ENCODE assay signal across 2 fruit fly cellular contexts in the genomic region with DNA sequence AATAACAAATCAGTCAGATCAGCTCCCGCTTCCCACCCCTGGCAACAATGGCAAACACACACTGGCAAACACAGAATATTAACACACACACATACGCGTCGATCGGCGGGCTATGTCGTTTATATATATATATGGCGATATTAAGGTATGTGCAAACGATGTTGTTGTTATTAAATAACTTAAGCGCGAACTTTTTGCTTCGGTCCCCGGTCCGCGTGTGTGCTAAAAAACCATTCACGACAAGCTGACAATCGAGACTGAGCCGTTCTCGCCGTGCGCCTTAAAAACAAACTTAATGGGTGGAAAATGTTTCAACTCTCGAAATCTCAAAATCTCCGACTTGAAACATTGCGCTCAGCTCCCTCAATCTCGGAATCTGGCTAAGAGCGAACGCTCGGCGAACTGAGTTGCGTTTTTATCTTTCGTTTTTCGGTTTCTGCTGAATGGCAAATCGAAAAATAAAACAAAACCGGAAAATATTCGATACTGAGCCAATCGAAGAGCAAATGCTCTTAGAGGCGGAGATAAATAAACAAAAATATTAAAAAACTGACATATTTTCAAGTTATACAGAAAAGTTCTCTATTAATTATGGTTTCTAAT.
TF ChIP-seq lines count a peak whose summit lies in the region.

Gene spz3 (minus strand): TSS at position 261 of the 603 bp plus-strand sequence.

TF ChIP-seq in whole organism, embryonic, 481 proteins besides CTCF, POLR2A, EP300 and RAD21 (continued from another document):
- TF ChIP-seq nom (GFP tag; optimal IDR thresholded peaks at IDR 0.05; lab: Kevin White, UChicago), result peak; percentile 96
TF ChIP-seq in whole organism, embryonic: peak in this region for 12.

TF ChIP-seq in whole organism, prepupa, 60 proteins besides CTCF, POLR2A, EP300 and RAD21 (continued from another document):
- TF ChIP-seq net (GFP tag; optimal IDR thresholded peaks at IDR 0.05; lab: Kevin White, UChicago) (peak; percentile 79), acj6 (GFP tag; optimal IDR thresholded peaks at IDR 0.05; lab: Kevin White, UChicago) (no peak), CG32006 (GFP tag; optimal IDR thresholded peaks at IDR 0.05; lab: Kevin White, UChicago) (no peak), CG11762 (GFP tag; optimal IDR thresholded peaks at IDR 0.05; lab: Kevin White, UChicago; ENCODE audit: insufficient read depth) (no peak), CG6276 (GFP tag; optimal IDR thresholded peaks at IDR 0.05; lab: Kevin White, UChicago) (peak; percentile 82), vri (GFP tag; optimal IDR thresholded peaks at IDR 0.05; lab: Kevin White, UChicago) (peak; percentile 63), CG11294 (GFP tag; IDR thresholded peaks at IDR 0.05; lab: Robert Waterston, UW) (no peak), topi (GFP tag; optimal IDR thresholded peaks at IDR 0.05; lab: Kevin White, UChicago) (no peak), fd59A (GFP tag; optimal IDR thresholded peaks at IDR 0.05; lab: Kevin White, UChicago) (peak; percentile 22), Eip93F (GFP tag; optimal IDR thresholded peaks at IDR 0.05; lab: Kevin White, UChicago) (peak; percentile 61), CG10669 (GFP tag; optimal IDR thresholded peaks at IDR 0.05; lab: Kevin White, UChicago) (peak; percentile 71), Smox (GFP tag; optimal IDR thresholded peaks at IDR 0.05; lab: Kevin White, UChicago) (no peak), Eip78C (GFP tag; lab: Kevin White, UChicago) (peak; percentile 70), CG8319 (GFP tag; optimal IDR thresholded peaks at IDR 0.05; lab: Kevin White, UChicago) (no peak), fkh (GFP tag; optimal IDR thresholded peaks at IDR 0.05; lab: Kevin White, UChicago) (no peak), CG1621 (tag; optimal IDR thresholded peaks at IDR 0.05; lab: Kevin White, UChicago) (peak; percentile 78), CG34406 (GFP tag; optimal IDR thresholded peaks at IDR 0.05; lab: Kevin White, UChicago) (peak; percentile 61), CG10631 (GFP tag; optimal IDR thresholded peaks at IDR 0.05; lab: Kevin White, UChicago) (no peak), cyc (GFP tag; optimal IDR thresholded peaks at IDR 0.05; lab: Kevin White, UChicago) (no peak), Ets96B (tag; optimal IDR thresholded peaks at IDR 0.05; lab: Kevin White, UChicago) (peak; percentile 68), ss (GFP tag; optimal IDR thresholded peaks at IDR 0.05; lab: Kevin White, UChicago) (peak; percentile 80 to 88), Hr39 (GFP tag; optimal IDR thresholded peaks at IDR 0.05; lab: Kevin White, UChicago) (no peak), salr (GFP tag; optimal IDR thresholded peaks at IDR 0.05; lab: Kevin White, UChicago) (peak; percentile 9 to 33), Lpt (GFP tag; optimal IDR thresholded peaks at IDR 0.05; lab: Kevin White, UChicago) (peak; percentile 23), CG7368 (GFP tag; optimal IDR thresholded peaks at IDR 0.05; lab: Kevin White, UChicago) (no peak), CG8632 (GFP tag; optimal IDR thresholded peaks at IDR 0.05; lab: Kevin White, UChicago) (peak; percentile 55), Sox15 (GFP tag; optimal IDR thresholded peaks at IDR 0.05; lab: Kevin White, UChicago) (no peak), achi (GFP tag; optimal IDR thresholded peaks at IDR 0.05; lab: Kevin White, UChicago) (peak; percentile 13), CG6792 (GFP tag; optimal IDR thresholded peaks at IDR 0.05; lab: Kevin White, UChicago) (peak; percentile 6), Gug (GFP tag; IDR thresholded peaks at IDR 0.05; lab: Robert Waterston, UW) (peak; percentile 27; the same call in 1 of the 2 replicates), CG3919 (GFP tag; optimal IDR thresholded peaks at IDR 0.05; lab: Kevin White, UChicago) (peak; percentile 42), dac (GFP tag; optimal IDR thresholded peaks at IDR 0.05; lab: Kevin White, UChicago) (no peak), CG16779 (tag; optimal IDR thresholded peaks at IDR 0.05; lab: Kevin White, UChicago) (peak; percentile 87), Blimp-1 (GFP tag; optimal IDR thresholded peaks at IDR 0.05; lab: Kevin White, UChicago) (peak; percentile 41), Sox102F (GFP tag; optimal IDR thresholded peaks at IDR 0.05; lab: Kevin White, UChicago) (peak; percentile 37), Hr38 (GFP tag; optimal IDR thresholded peaks at IDR 0.05; lab: Kevin White, UChicago) (no peak), CG4318 (GFP tag; optimal IDR thresholded peaks at IDR 0.05; lab: Kevin White, UChicago) (no peak), dsx (GFP tag; optimal IDR thresholded peaks at IDR 0.05; lab: Kevin White, UChicago; ENCODE audit: poor library complexity, severe bottlenecking) (peak; percentile 71)
